Worm (Caenorhabditis elegans) whole organism, L2 larva: ENCODE results near the gene F54C9.7.
A peak's percentile ranks its signal among the peaks of the same experiment; 100 is the strongest.

Experiments used
- C34F6.9 ChIP-seq: fragments of 150-350 bp; optimal IDR thresholded peaks from 2 replicates; lab custom pipeline; 2014; ENCODE audit warnings: missing biosample characterization, missing genetic modification characterization
- F13H6.1 ChIP-seq: sonication (generic microtip); optimal IDR thresholded peaks from 2 replicates; lab custom pipeline; 2016; ENCODE audit warnings: missing genetic modification characterization, missing compliant biosample characterization
- Y55F3AM.14 ChIP-seq: fragments of 200-800 bp; sonication (Bioruptor generic); optimal IDR thresholded peaks from 2 replicates; lab custom pipeline; 2018; ENCODE audit warnings: mild to moderate bottlenecking, missing genetic modification characterization, missing compliant biosample characterization
- alr-1 ChIP-seq: fragments of 150-350 bp; optimal IDR thresholded peaks from 2 replicates; lab custom pipeline; 2014; ENCODE audit warnings: missing biosample characterization, missing genetic modification characterization
- aly-2 ChIP-seq: fragments of 150-350 bp; optimal IDR thresholded peaks from 2 replicates; lab custom pipeline; 2014; ENCODE audit warnings: missing biosample characterization, missing genetic modification characterization
- blmp-1 ChIP-seq: sonication (generic microtip); optimal IDR thresholded peaks from 2 replicates; lab custom pipeline; 2017; ENCODE audit warnings: missing genetic modification characterization, mild to moderate bottlenecking, missing compliant biosample characterization, antibody characterized with exemption, moderate library complexity; ENCODE audit not compliant: insufficient read depth
- ceh-16 ChIP-seq: fragments of 150-350 bp; optimal IDR thresholded peaks from 2 replicates; lab custom pipeline; 2014; ENCODE audit warnings: missing biosample characterization, missing genetic modification characterization
- ceh-82 ChIP-seq: fragments of 150-350 bp; optimal IDR thresholded peaks from 2 replicates; lab custom pipeline; 2014; ENCODE audit warnings: missing biosample characterization, missing genetic modification characterization
- crh-2 ChIP-seq: sonication (generic microtip); optimal IDR thresholded peaks from 2 replicates; lab custom pipeline; 2017; ENCODE audit warnings: missing biosample characterization, missing genetic modification characterization
- dmd-4 ChIP-seq: sonication (generic microtip); optimal IDR thresholded peaks from 2 replicates; lab custom pipeline; 2017; ENCODE audit warnings: missing biosample characterization, missing genetic modification characterization
- egl-27 ChIP-seq: sonication (generic microtip); optimal IDR thresholded peaks from 3 replicates; lab custom pipeline; 2017; ENCODE audit warnings: missing biosample characterization, missing genetic modification reagents, missing genetic modification characterization
- elt-1 ChIP-seq: fragments of 150-350 bp; optimal IDR thresholded peaks from 2 replicates; lab custom pipeline; 2014; ENCODE audit warnings: missing biosample characterization, missing genetic modification characterization
- fos-1 ChIP-seq: fragments of 150-350 bp; optimal IDR thresholded peaks from 2 replicates; lab custom pipeline; 2014; ENCODE audit warnings: missing biosample characterization, missing genetic modification characterization
- gmeb-1 ChIP-seq: fragments of 150-350 bp; optimal IDR thresholded peaks from 2 replicates; lab custom pipeline; 2014; ENCODE audit warnings: missing biosample characterization, missing genetic modification characterization
- lin-11 ChIP-seq: fragments of 150-350 bp; sonication (generic microtip); optimal IDR thresholded peaks from 2 replicates; lab custom pipeline; 2014; ENCODE audit warnings: missing biosample characterization, missing genetic modification characterization, inconsistent platforms, mixed read lengths
- lin-13 ChIP-seq: fragments of 150-350 bp; optimal IDR thresholded peaks from 2 replicates; lab custom pipeline; 2014; ENCODE audit warnings: missing biosample characterization, missing genetic modification reagents, missing genetic modification characterization
- lin-39 ChIP-seq: fragments of 150-350 bp; optimal IDR thresholded peaks from 2 replicates; lab custom pipeline; 2014; ENCODE audit warnings: missing biosample characterization, missing genetic modification reagents, missing genetic modification characterization
- lsy-2 ChIP-seq, 2 experiments: fragments of 150-350 bp in 1 of 2; sonication (generic microtip) in 1 of 2; optimal IDR thresholded peaks; 2 replicates each; lab custom pipeline; 2014 to 2017; ENCODE audit warnings: missing biosample characterization in 2 of 2, missing genetic modification characterization in 2 of 2
- mab-5 ChIP-seq: fragments of 150-350 bp; optimal IDR thresholded peaks from 2 replicates; lab custom pipeline; 2014; ENCODE audit warnings: missing biosample characterization, missing genetic modification characterization
- mdl-1 ChIP-seq, 2 experiments: fragments of 150-350 bp in 1 of 2; sonication (generic microtip) in 1 of 2; optimal IDR thresholded peaks; 2 replicates each; lab custom pipeline; 2017; ENCODE audit warnings: missing biosample characterization in 2 of 2, missing genetic modification characterization in 2 of 2
- nhr-11 ChIP-seq: fragments of 150-350 bp; optimal IDR thresholded peaks from 2 replicates; lab custom pipeline; 2014; ENCODE audit warnings: missing biosample characterization, missing genetic modification characterization
- nhr-12 ChIP-seq: fragments of 150-350 bp; optimal IDR thresholded peaks from 2 replicates; lab custom pipeline; 2014; ENCODE audit warnings: missing biosample characterization, missing genetic modification characterization
- nhr-129 ChIP-seq: fragments of 150-350 bp; optimal IDR thresholded peaks from 2 replicates; lab custom pipeline; 2014; ENCODE audit warnings: missing biosample characterization, missing genetic modification characterization
- nhr-21 ChIP-seq: fragments of 150-350 bp; optimal IDR thresholded peaks from 2 replicates; lab custom pipeline; 2014; ENCODE audit warnings: missing biosample characterization, missing genetic modification characterization
- nhr-23 ChIP-seq: fragments of 150-350 bp; optimal IDR thresholded peaks from 2 replicates; lab custom pipeline; 2014; ENCODE audit warnings: missing biosample characterization, missing genetic modification reagents, missing genetic modification characterization
- nhr-237 ChIP-seq: fragments of 150-350 bp; optimal IDR thresholded peaks from 2 replicates; lab custom pipeline; 2014; ENCODE audit warnings: missing biosample characterization, missing genetic modification characterization
- nhr-25 ChIP-seq: fragments of 150-350 bp; sonication (generic microtip); optimal IDR thresholded peaks from 3 replicates; lab custom pipeline; 2014; ENCODE audit warnings: missing biosample characterization, missing genetic modification characterization
- sem-4 ChIP-seq: fragments of 150-350 bp; optimal IDR thresholded peaks from 2 replicates; lab custom pipeline; 2014; ENCODE audit warnings: missing biosample characterization, missing genetic modification reagents, missing genetic modification characterization
- skn-1 ChIP-seq: sonication (generic microtip); optimal IDR thresholded peaks from 2 replicates; lab custom pipeline; 2017; ENCODE audit warnings: missing biosample characterization, missing genetic modification characterization
- sma-3 ChIP-seq: sonication (generic microtip); optimal IDR thresholded peaks from 2 replicates; lab custom pipeline; 2016; ENCODE audit warnings: missing genetic modification reagents, missing genetic modification characterization, missing compliant biosample characterization
- sma-9 ChIP-seq, 2 experiments: fragments of 150-350 bp in 1 of 2; sonication (generic microtip) in 1 of 2; optimal IDR thresholded peaks; 2 replicates each; lab custom pipeline; 2014 to 2016; ENCODE audit warnings: missing genetic modification characterization in 2 of 2, mild to moderate bottlenecking in 1 of 2, missing biosample characterization in 1 of 2, missing compliant biosample characterization in 1 of 2, missing genetic modification reagents in 1 of 2, moderate library complexity in 1 of 2
- snpc-4 ChIP-seq: fragments of 150-350 bp; optimal IDR thresholded peaks from 2 replicates; lab custom pipeline; 2014; ENCODE audit warnings: missing biosample characterization, missing genetic modification characterization
- unc-55 ChIP-seq: fragments of 150-350 bp; sonication (generic microtip); optimal IDR thresholded peaks from 3 replicates; lab custom pipeline; 2014; ENCODE audit warnings: missing biosample characterization, missing genetic modification reagents, missing genetic modification characterization
- unc-62 ChIP-seq: fragments of 150-350 bp; optimal IDR thresholded peaks from 2 replicates; lab custom pipeline; 2014; ENCODE audit warnings: missing biosample characterization, missing genetic modification reagents, missing genetic modification characterization
- zag-1 ChIP-seq: fragments of 150-350 bp; optimal IDR thresholded peaks from 2 replicates; lab custom pipeline; 2014; ENCODE audit warnings: missing biosample characterization, missing genetic modification characterization
- ztf-4 ChIP-seq: fragments of 150-350 bp; optimal IDR thresholded peaks from 2 replicates; lab custom pipeline; 2014; ENCODE audit warnings: missing biosample characterization, missing genetic modification characterization

Gene F54C9.7

DNA sequence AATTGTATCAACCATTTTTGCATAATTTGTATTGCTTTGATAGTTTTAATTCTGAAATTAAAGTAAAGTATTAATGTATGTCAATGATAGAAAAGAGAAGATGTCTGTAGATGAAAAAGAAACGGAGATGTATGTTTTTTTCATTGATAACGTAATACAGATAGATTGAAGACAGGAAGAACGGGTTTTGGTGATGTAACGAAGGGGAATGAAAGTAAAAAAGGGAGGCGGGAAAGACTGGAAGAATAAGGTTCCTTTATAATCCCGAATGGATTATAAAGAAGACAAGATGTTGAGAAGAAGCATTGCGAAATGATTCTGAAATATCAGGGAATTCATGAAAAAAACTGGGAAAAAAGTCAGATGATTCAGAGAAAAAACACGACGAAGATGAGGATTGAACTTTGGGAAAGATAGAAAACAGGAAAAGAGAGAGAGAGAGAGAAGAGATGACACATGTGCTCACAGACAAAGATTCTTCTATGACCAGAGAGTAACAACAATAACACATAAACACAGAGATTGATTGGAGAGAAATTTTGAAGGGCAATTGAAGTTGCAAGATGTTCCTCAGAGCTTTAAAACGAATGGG lies 12.0 kb downstream of the F54C9.7 start, which contains the start of gene F54C9.11:
Gene F54C9.11, minus strand, starts transcription at position 51 of the 592 bp plus-strand sequence.
- TF ChIP-seq ztf-4 (tag; lab: Kevin White, UChicago) = peak; percentile 45
- no peak for TF ChIP-seq ceh-82
- no peak for TF ChIP-seq sma-3
- TF ChIP-seq lin-13 (GFP tag; lab: Kevin White, UChicago) = peak; percentile 24
- TF ChIP-seq skn-1 (tag; lab: Kevin White, UChicago) = no peak
- TF ChIP-seq sem-4 (tag; lab: Kevin White, UChicago) = peak; percentile 68
- no peak for TF ChIP-seq nhr-23 (tag; lab: Kevin White, UChicago)
- TF ChIP-seq snpc-4 (tag; lab: Kevin White, UChicago) = no peak
- no peak for TF ChIP-seq alr-1 (tag; lab: Kevin White, UChicago)
- peak; percentile 63 for TF ChIP-seq nhr-129 (tag; lab: Kevin White, UChicago)
- TF ChIP-seq C34F6.9 = peak; percentile 73
- peak in 1 of 2 experiments; percentile 57 for TF ChIP-seq lsy-2 (tag; optimal IDR thresholded peaks at IDR 0.05; lab: Kevin White, UChicago)
- no peak for TF ChIP-seq nhr-21
- TF ChIP-seq zag-1 = peak; percentile 15
- peak; percentile 41 for TF ChIP-seq sma-9 (GFP tag; optimal IDR thresholded peaks at IDR 0.05; lab: Kevin White, UChicago)
- no peak for TF ChIP-seq sma-9 (tag; optimal IDR thresholded peaks at IDR 0.05; lab: Kevin White, UChicago)
- no peak for TF ChIP-seq egl-27 (tag; lab: Kevin White, UChicago)
- peak; percentile 34 for TF ChIP-seq crh-2 (tag; lab: Kevin White, UChicago)
- no peak for TF ChIP-seq F13H6.1
- TF ChIP-seq mab-5 = no peak
- TF ChIP-seq fos-1 (tag; lab: Kevin White, UChicago) = no peak
- TF ChIP-seq gmeb-1 = no peak
- TF ChIP-seq unc-55 (GFP tag; lab: Kevin White, UChicago) = peak; percentile 90

ce11 chrII:8585921-8586320 lies 12.8 kb downstream of the F54C9.7 start:
- TF ChIP-seq gmeb-1 = no peak
- no peak for TF ChIP-seq unc-55 (GFP tag; lab: Kevin White, UChicago)
- TF ChIP-seq lsy-2 (tag; optimal IDR thresholded peaks at IDR 0.05; lab: Kevin White, UChicago) = no peak
- no peak for TF ChIP-seq nhr-12
- TF ChIP-seq elt-1 (tag; lab: Kevin White, UChicago) = no peak
- no peak for TF ChIP-seq dmd-4 (tag; lab: Kevin White, UChicago)
- TF ChIP-seq F13H6.1 = no peak
- no peak for TF ChIP-seq unc-62 (GFP tag; lab: Kevin White, UChicago)
- TF ChIP-seq nhr-237 (tag; lab: Kevin White, UChicago) = no peak
- no peak for TF ChIP-seq zag-1
- TF ChIP-seq skn-1 (tag; lab: Kevin White, UChicago) = no peak
- no peak for TF ChIP-seq nhr-21

- TF ChIP-seq F13H6.1 (peak; percentile 11), egl-27 (tag; lab: Kevin White, UChicago) (no peak), nhr-237 (tag; lab: Kevin White, UChicago) (no peak), ceh-16 (tag; lab: Kevin White, UChicago) (no peak), nhr-129 (tag; lab: Kevin White, UChicago) (peak; percentile 21), lsy-2 (tag; optimal IDR thresholded peaks at IDR 0.05; lab: Kevin White, UChicago) (peak in 1 of 2 experiments; percentile 18), aly-2 (no peak), sem-4 (tag; lab: Kevin White, UChicago) (peak; percentile 29), nhr-23 (tag; lab: Kevin White, UChicago) (no peak), blmp-1 (no peak), zag-1 (peak; percentile 28), unc-55 (GFP tag; lab: Kevin White, UChicago) (peak; percentile 70), lin-39 (tag; lab: Kevin White, UChicago) (no peak)
These were observed 14.6 kb downstream of the F54C9.7 start for ce11 chrII:8587660-8588230.

DNA sequence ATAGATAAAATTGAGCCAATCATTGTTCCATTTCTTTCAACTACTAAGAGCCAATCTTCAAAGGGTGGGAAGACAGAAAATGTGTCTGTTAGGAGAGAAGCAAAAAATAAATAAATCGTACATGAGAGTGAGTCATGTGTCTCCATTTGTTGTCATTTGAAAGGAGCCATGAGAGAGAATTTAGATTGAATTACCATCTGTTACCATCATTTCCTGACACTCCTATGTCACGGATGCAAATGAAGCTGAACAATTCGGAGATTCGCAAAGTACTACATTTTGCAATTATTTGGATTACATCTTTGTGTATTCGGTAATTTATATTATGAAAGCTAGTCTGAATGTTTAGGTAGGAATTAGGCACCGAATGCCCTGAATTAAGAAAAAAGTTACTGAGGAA lies 15.3 kb downstream of the F54C9.7 start:
- no peak for TF ChIP-seq nhr-237 (tag; lab: Kevin White, UChicago)
- peak; percentile 16 for TF ChIP-seq lin-39 (tag; lab: Kevin White, UChicago)
- TF ChIP-seq crh-2 (tag; lab: Kevin White, UChicago) = no peak
- TF ChIP-seq unc-55 (GFP tag; lab: Kevin White, UChicago) = no peak
- no peak for TF ChIP-seq dmd-4 (tag; lab: Kevin White, UChicago)
- TF ChIP-seq unc-62 (GFP tag; lab: Kevin White, UChicago) = no peak

ce11 chrII:8589227-8589626 lies 16.1 kb downstream of the F54C9.7 start:
- TF ChIP-seq crh-2 (tag; lab: Kevin White, UChicago) = peak; percentile 35
- TF ChIP-seq lsy-2 (tag; optimal IDR thresholded peaks at IDR 0.05; lab: Kevin White, UChicago) = peak in 1 of 2 experiments; percentile 39
- no peak for TF ChIP-seq lin-11 (tag; lab: Kevin White, UChicago)
- peak; percentile 17 for TF ChIP-seq unc-55 (GFP tag; lab: Kevin White, UChicago)
- TF ChIP-seq egl-27 (tag; lab: Kevin White, UChicago) = no peak
- TF ChIP-seq nhr-11 (tag; lab: Kevin White, UChicago) = no peak
- no peak for TF ChIP-seq gmeb-1
- TF ChIP-seq sma-9 (GFP tag; optimal IDR thresholded peaks at IDR 0.05; lab: Kevin White, UChicago) = peak; percentile 38
- TF ChIP-seq sma-9 (tag; optimal IDR thresholded peaks at IDR 0.05; lab: Kevin White, UChicago) = no peak
- TF ChIP-seq C34F6.9 = peak; percentile 49
- TF ChIP-seq zag-1 = peak; percentile 40
- TF ChIP-seq mdl-1 (tag; optimal IDR thresholded peaks at IDR 0.05; lab: Kevin White, UChicago) = no peak
- TF ChIP-seq nhr-25 = no peak
- TF ChIP-seq alr-1 (tag; lab: Kevin White, UChicago) = no peak
- TF ChIP-seq Y55F3AM.14 (GFP tag; lab: Kevin White, UChicago) = no peak
